Comparison of ENCODE assay signal across 4 worm cellular contexts in genomic region chrX:11665522-11666017, ce11.
TF ChIP-seq lines count a peak whose summit lies in the region.

No protein-coding gene starts in this region.

TF ChIP-seq in whole organism, L1 larva, 84 proteins besides CTCF, POLR2A, EP300 and RAD21:
- TF ChIP-seq blmp-1 (tag; optimal IDR thresholded peaks at IDR 0.05; lab: Kevin White, UChicago) (peak; percentile 96), ceh-63 (GFP tag; optimal IDR thresholded peaks at IDR 0.05; lab: Kevin White, UChicago) (no peak), elt-3 (tag; optimal IDR thresholded peaks at IDR 0.05; lab: Kevin White, UChicago) (peak in 1 of 6 experiments; percentile 16), egl-27 (tag; optimal IDR thresholded peaks at IDR 0.05; lab: Kevin White, UChicago) (no peak), nhr-20 (tag; optimal IDR thresholded peaks at IDR 0.05; lab: Kevin White, UChicago) (no peak), fkh-10 (GFP tag; optimal IDR thresholded peaks at IDR 0.05; lab: Kevin White, UChicago) (no peak)

TF ChIP-seq in whole organism, L2 larva, 48 proteins besides CTCF, POLR2A, EP300 and RAD21:
- TF ChIP-seq sem-4 (tag; optimal IDR thresholded peaks at IDR 0.05; lab: Kevin White, UChicago) = peak; percentile 40
- TF ChIP-seq egl-27 (tag; optimal IDR thresholded peaks at IDR 0.05; lab: Kevin White, UChicago) = no peak
- peak; percentile 95 for TF ChIP-seq blmp-1 (tag; optimal IDR thresholded peaks at IDR 0.05; lab: Kevin White, UChicago; ENCODE audit: insufficient read depth)
- TF ChIP-seq nhr-25 (tag; optimal IDR thresholded peaks at IDR 0.05; lab: Kevin White, UChicago) = peak; percentile 14

TF ChIP-seq in whole organism, L3 larva, 47 proteins besides CTCF, POLR2A, EP300 and RAD21:
- peak; percentile 80 for TF ChIP-seq nhr-25 (tag; optimal IDR thresholded peaks at IDR 0.05; lab: Kevin White, UChicago)
- no peak for TF ChIP-seq nhr-43 (tag; optimal IDR thresholded peaks at IDR 0.05; lab: Kevin White, UChicago; ENCODE audit: poor library complexity, severe bottlenecking)
- peak; percentile 16 for TF ChIP-seq elt-1 (tag; optimal IDR thresholded peaks at IDR 0.05; lab: Kevin White, UChicago)

TF ChIP-seq in whole organism, L4 larva, 104 proteins besides CTCF, POLR2A, EP300 and RAD21:
- TF ChIP-seq unc-130 (GFP tag; optimal IDR thresholded peaks at IDR 0.05; lab: Kevin White, UChicago) (no peak), mdl-1 (tag; optimal IDR thresholded peaks at IDR 0.05; lab: Kevin White, UChicago) (no peak), spr-3 (GFP tag; optimal IDR thresholded peaks at IDR 0.05; lab: Kevin White, UChicago) (no peak), aha-1 (tag; lab: Kevin White, UChicago) (peak; percentile 61)

Comparison
In these comparisons a context has a peak if more than half of its experiments do, and no peak if none do; other contexts are left out.
1. Of the 29 proteins assayed by ChIP-seq in both whole organism, L4 larva and whole organism, L1 larva: peak only in whole organism, L4 larva: aha-1; only in whole organism, L1 larva: none; in both: none; in neither: 28.